Worm (Caenorhabditis elegans): ENCODE measurements around the gene clec-208.

clec-208 gene

ce11 chrV:2123164-2123563 lies 25.4 kb downstream of the clec-208 start:
- no peak for TF ChIP-seq T22C8.4 (GFP tag; IDR thresholded peaks at IDR 0.05)
- no peak for TF ChIP-seq ztf-29 (GFP tag; IDR thresholded peaks at IDR 0.05)
- TF ChIP-seq med-1 (GFP tag; optimal IDR thresholded peaks at IDR 0.05; ENCODE audit: insufficient read depth) = no peak
- no peak for TF ChIP-seq klf-2 (GFP tag; conservative IDR thresholded peaks at IDR 0.05)
- TF ChIP-seq cog-1 (tag; optimal IDR thresholded peaks at IDR 0.05) = no peak
- TF ChIP-seq ref-1 (GFP tag; conservative IDR thresholded peaks at IDR 0.05) = no peak
- no peak for TF ChIP-seq tab-1 (GFP tag; IDR thresholded peaks at IDR 0.05)
- TF ChIP-seq flt-1 (GFP tag; IDR thresholded peaks at IDR 0.05) = no peak
- TF ChIP-seq ztf-23 (GFP tag; IDR thresholded peaks at IDR 0.05) = no peak

- TF ChIP-seq T22C8.4 (GFP tag; IDR thresholded peaks at IDR 0.05) = 0 out of 2 replicates have a peak, but pooled peaks have one; percentile 19
- no peak for TF ChIP-seq klf-2 (GFP tag; conservative IDR thresholded peaks at IDR 0.05)
Observed at ce11 chrV:2126554-2126953, 28.8 kb downstream of the clec-208 start.

ce11 chrV:2126996-2127585 lies 29.3 kb downstream of the clec-208 start, which contains the start of gene ldp-1:
Gene ldp-1 (plus strand): TSS chrV:2127535.
- peak; percentile 49 for TF ChIP-seq cog-1 (tag; optimal IDR thresholded peaks at IDR 0.05)
- TF ChIP-seq tab-1 (GFP tag; IDR thresholded peaks at IDR 0.05) = no peak
- no peak for TF ChIP-seq med-1 (GFP tag; optimal IDR thresholded peaks at IDR 0.05; ENCODE audit: insufficient read depth)
- TF ChIP-seq klf-2 (GFP tag; conservative IDR thresholded peaks at IDR 0.05) = no peak
- TF ChIP-seq ztf-29 (GFP tag; IDR thresholded peaks at IDR 0.05) = no peak
- TF ChIP-seq ztf-23 (GFP tag; IDR thresholded peaks at IDR 0.05) = no peak
- TF ChIP-seq flt-1 (GFP tag; IDR thresholded peaks at IDR 0.05) = peak; percentile 22; the same call in 1 of the 2 replicates
- no peak for TF ChIP-seq ref-1 (GFP tag; conservative IDR thresholded peaks at IDR 0.05)
- TF ChIP-seq T22C8.4 (GFP tag; IDR thresholded peaks at IDR 0.05) = 0 out of 2 replicates have a peak, but pooled peaks have one; percentile 3

- no peak for TF ChIP-seq cog-1 (tag; optimal IDR thresholded peaks at IDR 0.05)
- 0 out of 2 replicates have a peak, but pooled peaks have one; percentile 17 for TF ChIP-seq ztf-23 (GFP tag; IDR thresholded peaks at IDR 0.05)
Observed at ce11 chrV:2132675-2133074, 34.9 kb downstream of the clec-208 start.

ce11 chrV:2133512-2133911 lies 35.8 kb downstream of the clec-208 start:
- TF ChIP-seq ztf-29 (GFP tag; IDR thresholded peaks at IDR 0.05) (no peak), ztf-23 (GFP tag; IDR thresholded peaks at IDR 0.05) (no peak), med-1 (GFP tag; optimal IDR thresholded peaks at IDR 0.05; ENCODE audit: insufficient read depth) (no peak), flt-1 (GFP tag; IDR thresholded peaks at IDR 0.05) (no peak), ref-1 (GFP tag; conservative IDR thresholded peaks at IDR 0.05) (no peak), klf-2 (GFP tag; conservative IDR thresholded peaks at IDR 0.05) (no peak), tab-1 (GFP tag; IDR thresholded peaks at IDR 0.05) (no peak), T22C8.4 (GFP tag; IDR thresholded peaks at IDR 0.05) (no peak), cog-1 (tag; optimal IDR thresholded peaks at IDR 0.05) (no peak)

ce11 chrV:2134340-2134739 lies 36.6 kb downstream of the clec-208 start:
- TF ChIP-seq klf-2 (GFP tag; conservative IDR thresholded peaks at IDR 0.05) (no peak), ztf-29 (GFP tag; IDR thresholded peaks at IDR 0.05) (no peak), tab-1 (GFP tag; IDR thresholded peaks at IDR 0.05) (no peak), ztf-23 (GFP tag; IDR thresholded peaks at IDR 0.05) (no peak), flt-1 (GFP tag; IDR thresholded peaks at IDR 0.05) (no peak), med-1 (GFP tag; optimal IDR thresholded peaks at IDR 0.05; ENCODE audit: insufficient read depth) (no peak), cog-1 (tag; optimal IDR thresholded peaks at IDR 0.05) (no peak), ref-1 (GFP tag; conservative IDR thresholded peaks at IDR 0.05) (no peak), T22C8.4 (GFP tag; IDR thresholded peaks at IDR 0.05) (no peak)

- no peak for TF ChIP-seq ztf-23 (GFP tag; IDR thresholded peaks at IDR 0.05)
- TF ChIP-seq cog-1 (tag; optimal IDR thresholded peaks at IDR 0.05) = no peak
- TF ChIP-seq ref-1 (GFP tag; conservative IDR thresholded peaks at IDR 0.05) = no peak
- TF ChIP-seq med-1 (GFP tag; optimal IDR thresholded peaks at IDR 0.05; ENCODE audit: insufficient read depth) = no peak
- no peak for TF ChIP-seq flt-1 (GFP tag; IDR thresholded peaks at IDR 0.05)
- TF ChIP-seq tab-1 (GFP tag; IDR thresholded peaks at IDR 0.05) = no peak
- no peak for TF ChIP-seq T22C8.4 (GFP tag; IDR thresholded peaks at IDR 0.05)
- no peak for TF ChIP-seq klf-2 (GFP tag; conservative IDR thresholded peaks at IDR 0.05)
- no peak for TF ChIP-seq ztf-29 (GFP tag; IDR thresholded peaks at IDR 0.05)
Observed at ce11 chrV:2135323-2135722, 37.6 kb downstream of the clec-208 start.

ce11 chrV:2137010-2137409 lies 39.3 kb downstream of the clec-208 start:
- no peak for TF ChIP-seq ztf-23 (GFP tag; IDR thresholded peaks at IDR 0.05)
- no peak for TF ChIP-seq ztf-29 (GFP tag; IDR thresholded peaks at IDR 0.05)
- TF ChIP-seq ref-1 (GFP tag; conservative IDR thresholded peaks at IDR 0.05) = no peak
- TF ChIP-seq cog-1 (tag; optimal IDR thresholded peaks at IDR 0.05) = no peak
- no peak for TF ChIP-seq klf-2 (GFP tag; conservative IDR thresholded peaks at IDR 0.05)
- TF ChIP-seq med-1 (GFP tag; optimal IDR thresholded peaks at IDR 0.05; ENCODE audit: insufficient read depth) = no peak
- TF ChIP-seq tab-1 (GFP tag; IDR thresholded peaks at IDR 0.05) = no peak
- no peak for TF ChIP-seq flt-1 (GFP tag; IDR thresholded peaks at IDR 0.05)
- no peak for TF ChIP-seq T22C8.4 (GFP tag; IDR thresholded peaks at IDR 0.05)

- TF ChIP-seq klf-2 (GFP tag; conservative IDR thresholded peaks at IDR 0.05) (no peak), flt-1 (GFP tag; IDR thresholded peaks at IDR 0.05) (no peak), med-1 (GFP tag; optimal IDR thresholded peaks at IDR 0.05; ENCODE audit: insufficient read depth) (no peak), cog-1 (tag; optimal IDR thresholded peaks at IDR 0.05) (no peak), ref-1 (GFP tag; conservative IDR thresholded peaks at IDR 0.05) (no peak), T22C8.4 (GFP tag; IDR thresholded peaks at IDR 0.05) (no peak), ztf-23 (GFP tag; IDR thresholded peaks at IDR 0.05) (no peak), tab-1 (GFP tag; IDR thresholded peaks at IDR 0.05) (no peak), ztf-29 (GFP tag; IDR thresholded peaks at IDR 0.05) (no peak)
Observed at ce11 chrV:2138287-2138686, 40.5 kb downstream of the clec-208 start.

ce11 chrV:2139918-2140317 lies 42.2 kb downstream of the clec-208 start, which contains the start of gene F22F7.7:
Gene F22F7.7 (minus strand): TSS chrV:2140042.
- TF ChIP-seq klf-2 (GFP tag; conservative IDR thresholded peaks at IDR 0.05) (no peak), med-1 (GFP tag; optimal IDR thresholded peaks at IDR 0.05; ENCODE audit: insufficient read depth) (no peak), flt-1 (GFP tag; IDR thresholded peaks at IDR 0.05) (no peak), cog-1 (tag; optimal IDR thresholded peaks at IDR 0.05) (no peak), ztf-29 (GFP tag; IDR thresholded peaks at IDR 0.05) (no peak), ztf-23 (GFP tag; IDR thresholded peaks at IDR 0.05) (no peak), ref-1 (GFP tag; conservative IDR thresholded peaks at IDR 0.05) (no peak), T22C8.4 (GFP tag; IDR thresholded peaks at IDR 0.05) (no peak), tab-1 (GFP tag; IDR thresholded peaks at IDR 0.05) (no peak)

Measured in whole organism, midembryonic.